Fruit fly (Drosophila melanogaster) whole organism: Measurements from ENCODE around the gene Muted.

ENCODE experiments used
- CG8478 ChIP-seq: fragments of >200 bp; optimal IDR thresholded peaks from 2 replicates; lab custom pipeline; 2018; ENCODE audit warnings: inconsistent platforms
- Dll ChIP-seq: fragments of >200 bp; optimal IDR thresholded peaks from 2 replicates; lab custom pipeline; 2017
- EcR ChIP-seq, 2 experiments: fragments of >200 bp; optimal IDR thresholded peaks; 2 replicates each; lab custom pipeline; 2017; ENCODE audit warnings: missing biosample characterization in 2 of 2, missing genetic modification characterization in 2 of 2, missing genetic modification reagents in 2 of 2
- pan ChIP-seq: fragments of >200 bp; optimal IDR thresholded peaks from 2 replicates; lab custom pipeline; 2017
- psq ChIP-seq: fragments of >200 bp; optimal IDR thresholded peaks from 2 replicates; lab custom pipeline; 2017
- usp ChIP-seq: fragments of >200 bp; optimal IDR thresholded peaks from 2 replicates; lab custom pipeline; 2017; ENCODE audit warnings: missing biosample characterization, missing genetic modification characterization, mixed read lengths

Muted gene

DNA sequence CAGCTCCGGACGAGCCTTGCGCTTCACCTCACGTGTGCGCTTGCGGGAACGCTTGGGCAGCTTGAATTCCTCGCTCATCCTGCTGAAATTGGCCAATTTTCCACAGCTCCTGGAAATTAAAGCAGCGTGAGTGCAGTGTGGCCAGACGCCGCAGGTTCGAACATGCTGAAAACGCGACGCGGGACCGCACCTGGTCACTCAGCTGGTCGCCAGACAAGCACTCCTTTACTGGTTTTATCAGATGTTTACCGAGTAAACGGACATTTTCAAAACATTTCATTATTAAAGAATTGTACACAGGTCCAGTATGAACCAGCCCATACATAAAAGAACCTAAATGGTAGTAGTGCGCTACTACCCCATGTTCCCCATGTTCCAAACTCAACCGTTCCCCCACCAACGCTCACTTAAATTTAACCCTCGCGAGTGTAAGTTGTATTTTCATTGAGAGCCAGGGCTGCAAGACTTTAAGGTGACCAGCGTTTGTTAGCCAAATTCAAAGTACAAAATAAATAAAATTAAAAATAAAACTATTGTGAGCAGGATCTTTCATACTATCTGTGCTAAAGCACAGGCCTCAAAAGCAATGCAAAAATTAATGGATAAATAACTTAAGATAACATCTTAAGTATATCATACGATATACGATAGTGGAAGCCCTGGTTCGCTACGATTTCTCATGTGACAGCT, at the start of gene Muted, which contains the start of the genes JMJD6 and CG7071:
Muted (plus strand) TSS at position 403 of the 690 bp plus-strand sequence.
JMJD6 (minus strand) TSS at position 154 of the 690 bp plus-strand sequence.
CG7071 (plus strand) TSS at position 403 of the 690 bp plus-strand sequence.
- TF ChIP-seq CG8478 (lab: Kevin White, UChicago) (no peak), EcR (GFP tag; optimal IDR thresholded peaks at IDR 0.05; lab: Kevin White, UChicago) (no peak), Dll (no peak), usp (GFP tag; lab: Kevin White, UChicago) (no peak), psq (no peak), pan (lab: Kevin White, UChicago) (no peak)

DNA sequence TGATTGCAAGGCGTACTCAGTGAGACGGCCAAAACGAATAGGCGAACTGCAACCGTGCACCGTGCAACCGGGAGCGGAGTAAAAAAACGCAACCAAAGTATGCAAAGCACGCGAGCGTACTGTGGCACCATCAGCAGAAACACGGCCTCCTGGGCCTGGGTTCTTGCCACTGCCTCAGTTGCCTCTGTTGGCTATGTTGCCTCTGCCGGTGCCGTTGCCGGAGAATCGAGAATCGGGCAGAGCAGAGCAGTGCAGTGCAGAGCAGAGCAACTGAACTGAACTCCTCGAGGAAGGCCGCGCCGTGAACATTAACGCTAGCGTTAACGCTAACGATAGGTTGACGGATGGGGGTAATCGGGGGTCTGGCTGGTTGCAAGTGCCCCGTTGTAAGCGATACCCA, 38.4 kb upstream of the Muted start, which contains the start of gene CG34377:
CG34377 (minus strand) TSS at position 101 of the 400 bp plus-strand sequence.
- TF ChIP-seq usp (GFP tag; lab: Kevin White, UChicago) = no peak
- TF ChIP-seq Dll = no peak
- no peak for TF ChIP-seq psq
- no peak for TF ChIP-seq pan (lab: Kevin White, UChicago)

DNA sequence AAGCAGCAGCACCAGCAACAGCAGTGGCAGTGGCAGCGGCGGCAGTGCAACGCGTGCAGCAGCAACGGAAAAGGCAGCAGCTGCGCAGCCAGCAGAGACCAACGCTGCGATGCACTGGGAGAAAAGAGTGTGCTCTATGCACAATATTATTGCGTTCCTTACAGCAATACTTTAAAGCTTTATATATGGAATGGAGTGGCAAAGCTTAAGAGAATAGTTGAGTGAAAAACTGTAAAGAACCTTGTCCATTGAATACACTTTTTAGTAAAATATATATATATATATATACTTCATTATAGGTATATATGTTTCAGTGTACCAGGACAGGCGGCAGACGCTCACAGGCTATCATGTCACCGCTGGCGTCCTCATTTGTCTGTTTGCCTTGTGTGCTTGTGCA, 37.7 kb upstream of the Muted start:
- TF ChIP-seq psq (no peak), usp (GFP tag; lab: Kevin White, UChicago) (no peak)

DNA sequence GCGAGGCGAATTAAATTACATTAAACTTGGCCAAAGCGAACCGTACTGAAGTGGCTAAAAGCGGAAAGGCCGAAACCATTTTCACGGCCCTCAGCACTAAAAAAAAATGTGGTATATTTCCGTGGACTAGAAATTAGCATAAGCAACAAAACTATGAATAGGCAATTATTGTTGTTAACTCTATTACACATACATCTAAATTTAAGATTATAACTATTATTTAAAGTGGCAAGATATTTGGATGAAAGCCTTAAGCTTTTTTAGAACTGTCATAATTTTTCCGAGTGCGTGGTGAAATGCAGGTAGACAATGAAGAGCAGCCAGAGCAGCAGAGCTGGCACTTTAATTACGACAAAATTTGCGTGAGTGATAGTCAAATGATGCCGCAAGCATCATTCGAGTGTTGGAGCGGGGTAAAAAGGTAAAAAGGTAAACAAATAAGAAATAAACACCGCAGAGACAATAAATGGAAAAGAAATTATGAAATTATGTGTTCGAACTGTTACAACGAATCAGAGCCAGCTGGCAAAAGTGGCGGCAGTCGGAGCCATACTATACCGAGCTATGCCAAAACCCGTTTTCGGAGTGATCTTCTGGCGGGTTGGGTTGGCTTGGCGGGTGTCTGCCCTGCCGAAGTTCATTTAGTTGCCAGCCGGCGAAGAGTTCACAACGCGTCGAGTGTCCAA, 33.6 kb upstream of the Muted start, which contains the start of gene CG7080:
CG7080 (plus strand) TSS at position 636 of the 686 bp plus-strand sequence.
- TF ChIP-seq EcR (GFP tag; optimal IDR thresholded peaks at IDR 0.05; lab: Kevin White, UChicago) = no peak
- no peak for TF ChIP-seq Dll
- TF ChIP-seq CG8478 (lab: Kevin White, UChicago) = no peak
- no peak for TF ChIP-seq pan (lab: Kevin White, UChicago)
- no peak for TF ChIP-seq psq
- no peak for TF ChIP-seq usp (GFP tag; lab: Kevin White, UChicago)

DNA sequence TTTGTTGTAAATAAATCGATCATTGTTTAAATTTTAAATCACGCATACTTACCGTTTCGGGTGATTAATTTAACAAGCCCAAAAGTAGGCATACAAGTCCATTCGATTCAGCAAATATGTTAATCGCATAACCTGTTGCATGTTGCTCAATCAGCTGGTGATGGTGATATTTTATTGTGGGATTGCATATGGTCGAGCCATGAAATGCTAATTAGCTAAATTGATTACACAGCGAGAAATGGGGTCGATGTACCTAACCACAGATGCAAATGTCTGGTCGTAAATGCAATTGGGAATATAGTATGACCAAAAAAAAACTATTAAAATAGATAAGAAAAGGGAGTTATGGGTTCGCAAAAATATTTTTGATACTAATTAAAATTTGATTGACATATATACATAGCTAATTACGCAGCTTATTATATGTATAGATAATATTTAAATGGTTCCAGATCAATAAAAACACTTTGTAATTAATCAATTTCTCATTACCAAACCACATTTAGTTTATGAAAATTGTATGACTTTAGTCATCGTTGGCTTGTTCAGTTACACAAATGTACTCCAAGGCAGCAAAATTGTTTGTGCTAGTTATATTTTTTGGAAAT, 31.8 kb upstream of the Muted start, which contains the start of gene CG33721:
CG33721 (plus strand) TSS at position 558 of the 608 bp plus-strand sequence.
- no peak for TF ChIP-seq psq
- TF ChIP-seq EcR (GFP tag; optimal IDR thresholded peaks at IDR 0.05; lab: Kevin White, UChicago) = no peak
- no peak for TF ChIP-seq pan (lab: Kevin White, UChicago)
- no peak for TF ChIP-seq usp (GFP tag; lab: Kevin White, UChicago)
- TF ChIP-seq Dll = no peak
- no peak for TF ChIP-seq CG8478 (lab: Kevin White, UChicago)

DNA sequence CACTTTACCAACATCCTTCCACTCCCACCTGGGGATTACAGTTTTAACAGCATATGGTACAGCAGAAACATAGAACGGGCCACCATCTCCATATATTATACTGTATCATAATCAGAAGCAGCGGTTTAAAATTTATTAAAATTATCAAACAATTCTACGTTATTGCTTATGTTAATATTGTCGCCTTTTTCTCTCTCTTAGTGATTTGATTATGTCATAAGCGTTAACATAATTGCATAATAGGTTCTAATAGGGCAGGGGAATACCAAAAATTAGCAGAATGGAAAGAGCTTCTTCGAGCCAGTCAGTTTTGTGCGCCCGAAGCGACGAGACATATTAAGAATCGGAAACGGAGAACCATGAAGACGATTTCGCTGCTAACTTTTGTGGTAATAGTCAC, 30.7 kb upstream of the Muted start, which contains the start of gene CG13862:
CG13862 (plus strand) TSS at position 301 of the 400 bp plus-strand sequence.
- TF ChIP-seq pan (lab: Kevin White, UChicago) (no peak), EcR (GFP tag; optimal IDR thresholded peaks at IDR 0.05; lab: Kevin White, UChicago) (no peak), psq (no peak), usp (GFP tag; lab: Kevin White, UChicago) (no peak)

DNA sequence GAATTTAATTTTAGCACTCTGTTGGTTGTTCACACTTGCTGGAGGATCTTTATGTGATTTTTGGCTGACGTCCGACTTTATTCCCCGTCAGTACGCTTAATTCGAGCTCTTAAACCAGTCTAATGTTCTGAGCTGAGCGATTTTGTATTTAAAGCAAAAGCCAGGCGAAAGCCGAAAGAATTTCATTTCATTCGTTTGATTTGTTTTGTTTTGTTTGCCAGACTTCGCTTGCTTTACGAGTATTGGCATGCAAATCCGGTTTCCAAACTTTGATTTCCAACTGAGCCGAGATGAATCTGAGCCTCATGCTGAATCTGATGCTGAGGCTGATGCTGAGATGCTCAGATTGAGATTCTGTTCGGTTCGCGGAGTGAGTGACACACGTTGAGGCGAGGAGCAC, 28.4 kb upstream of the Muted start, which contains the start of gene CG5391:
CG5391 (minus strand) TSS at position 101 of the 400 bp plus-strand sequence.
- no peak for TF ChIP-seq usp (GFP tag; lab: Kevin White, UChicago)

DNA sequence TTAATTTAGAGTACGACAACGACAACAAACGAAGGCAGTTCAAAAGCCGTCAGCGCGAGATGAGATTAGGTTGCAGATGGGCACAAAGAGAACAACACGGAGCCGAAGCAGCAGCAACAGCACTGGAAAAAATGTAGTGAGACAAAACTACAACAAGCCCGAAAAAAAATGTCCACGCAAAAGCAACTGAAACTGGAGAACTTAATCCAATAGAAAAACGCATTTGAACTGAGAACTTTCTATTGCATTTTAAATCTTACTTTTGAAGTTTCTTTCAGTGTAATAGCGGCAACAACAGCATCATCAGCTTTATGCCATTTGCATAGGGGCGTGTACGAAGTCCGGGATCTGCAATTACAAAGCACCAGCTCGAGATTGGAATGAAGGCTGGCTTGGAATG, 22.9 kb upstream of the Muted start:
- TF ChIP-seq psq (no peak), EcR (GFP tag; optimal IDR thresholded peaks at IDR 0.05; lab: Kevin White, UChicago) (no peak), Dll (no peak), usp (GFP tag; lab: Kevin White, UChicago) (no peak), pan (lab: Kevin White, UChicago) (no peak), CG8478 (lab: Kevin White, UChicago) (no peak)

DNA sequence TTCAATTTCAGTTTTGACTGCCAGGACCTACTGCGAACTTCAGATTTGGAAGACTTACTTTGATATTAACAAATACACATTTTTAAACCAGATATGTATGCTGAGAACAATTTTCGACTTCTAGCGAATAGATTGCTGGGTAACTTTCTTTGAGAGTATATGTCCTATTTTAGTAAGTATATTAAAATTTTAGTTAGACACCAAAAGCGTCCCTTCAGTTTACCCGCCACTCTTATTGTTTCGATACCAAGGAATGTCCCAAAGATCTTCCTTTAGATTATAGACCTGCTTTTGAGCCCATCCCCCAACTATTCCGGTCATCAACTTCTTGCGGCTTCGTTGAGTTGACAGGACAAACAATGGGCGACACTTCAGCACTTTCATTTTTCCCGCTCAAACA, 22.2 kb upstream of the Muted start, which contains the start of gene CG5388:
CG5388 (minus strand) TSS at position 101 of the 400 bp plus-strand sequence.
- TF ChIP-seq EcR (GFP tag; optimal IDR thresholded peaks at IDR 0.05; lab: Kevin White, UChicago) = no peak
- TF ChIP-seq pan (lab: Kevin White, UChicago) = no peak

DNA sequence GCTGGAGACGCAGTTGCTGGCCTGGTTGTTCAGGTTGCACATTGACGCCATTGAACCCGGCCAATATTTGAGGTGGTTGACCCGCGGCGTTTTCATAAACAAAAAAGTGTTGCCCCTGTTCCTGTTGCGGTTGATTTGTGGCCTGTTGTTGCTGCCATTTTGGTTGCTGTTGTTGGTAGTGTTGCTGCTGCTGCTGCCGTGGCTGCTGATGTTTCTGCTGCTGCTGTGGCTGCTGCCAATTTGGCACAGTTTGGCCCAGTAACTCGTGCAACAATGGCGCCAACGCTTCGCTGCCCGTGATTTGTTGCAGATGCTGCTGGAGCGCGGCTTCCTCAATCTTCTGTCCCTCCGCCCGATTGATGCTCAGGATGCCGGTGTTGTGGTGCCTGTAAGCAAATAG, 20.8 kb upstream of the Muted start:
- TF ChIP-seq CG8478 (lab: Kevin White, UChicago) (no peak), Dll (no peak), EcR (GFP tag; optimal IDR thresholded peaks at IDR 0.05; lab: Kevin White, UChicago) (no peak), pan (lab: Kevin White, UChicago) (no peak), psq (no peak), usp (GFP tag; lab: Kevin White, UChicago) (no peak)

DNA sequence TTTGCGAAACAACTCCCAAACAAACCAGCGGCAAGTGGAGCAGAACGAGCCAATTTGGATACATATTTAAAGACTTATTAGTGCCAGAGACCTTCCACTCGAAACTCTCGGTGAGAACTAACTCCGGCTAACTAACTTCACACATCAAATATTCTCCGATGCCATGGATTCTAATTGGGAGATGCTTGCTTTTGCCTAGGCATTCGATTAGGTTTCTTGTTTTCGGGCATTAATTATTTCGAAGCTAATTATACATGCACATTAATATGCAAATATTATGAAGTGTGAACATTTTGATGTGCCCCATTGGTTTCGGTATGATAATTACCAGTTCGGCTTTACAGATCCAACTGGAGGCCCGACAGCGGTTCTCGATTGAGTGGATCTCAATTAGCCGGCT, 20.3 kb upstream of the Muted start, which contains the start of gene CG5386:
CG5386 (minus strand) TSS at position 101 of the 400 bp plus-strand sequence.
- TF ChIP-seq usp (GFP tag; lab: Kevin White, UChicago) (no peak), CG8478 (lab: Kevin White, UChicago) (no peak), Dll (no peak), psq (no peak), EcR (GFP tag; optimal IDR thresholded peaks at IDR 0.05; lab: Kevin White, UChicago) (no peak), pan (lab: Kevin White, UChicago) (no peak)

DNA sequence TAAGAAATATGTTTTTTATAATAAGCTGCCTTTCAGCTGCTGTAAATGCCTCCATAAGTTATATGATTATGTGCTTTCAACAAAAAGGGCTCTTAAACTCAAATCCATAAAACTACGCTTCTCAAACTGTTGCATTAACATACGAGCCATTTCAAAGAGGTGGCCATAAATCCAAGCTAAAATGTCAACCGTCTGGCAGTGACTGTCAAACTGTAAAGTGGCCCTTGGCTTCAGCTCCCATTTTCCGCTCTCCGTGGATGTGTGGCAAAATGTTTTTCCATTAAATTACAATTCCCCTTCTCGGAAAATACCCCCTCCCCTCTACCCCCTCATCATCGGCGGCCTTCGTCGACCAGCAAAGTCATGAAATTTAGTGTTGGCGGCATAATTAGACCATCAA, 19.7 kb upstream of the Muted start:
- TF ChIP-seq EcR (GFP tag; optimal IDR thresholded peaks at IDR 0.05; lab: Kevin White, UChicago) = no peak
- no peak for TF ChIP-seq pan (lab: Kevin White, UChicago)
- TF ChIP-seq psq = no peak
- TF ChIP-seq CG8478 (lab: Kevin White, UChicago) = no peak
- TF ChIP-seq Dll = no peak
